Worm (Caenorhabditis elegans) whole organism, L2 larva: ENCODE data around the gene R07E5.11.
A peak's percentile ranks its signal among the peaks of the same experiment; 100 is the strongest.
"Not testable (repeated sequence)": the region's sequence is repeated elsewhere in the genome, so short reads cannot be mapped to it uniquely, and the experiment has no call there.

Experiments used
- C34F6.9 ChIP-seq: fragments of 150-350 bp; optimal IDR thresholded peaks from 2 replicates; lab custom pipeline; 2014; ENCODE audit warnings: missing biosample characterization, missing genetic modification characterization
- F13H6.1 ChIP-seq: sonication (generic microtip); optimal IDR thresholded peaks from 2 replicates; lab custom pipeline; 2016; ENCODE audit warnings: missing genetic modification characterization, missing compliant biosample characterization
- R02D3.7 ChIP-seq: fragments of 150-350 bp; optimal IDR thresholded peaks from 2 replicates; lab custom pipeline; 2014; ENCODE audit warnings: missing biosample characterization, missing genetic modification characterization
- Y55F3AM.14 ChIP-seq: fragments of 200-800 bp; sonication (Bioruptor generic); optimal IDR thresholded peaks from 2 replicates; lab custom pipeline; 2018; ENCODE audit warnings: mild to moderate bottlenecking, missing genetic modification characterization, missing compliant biosample characterization
- alr-1 ChIP-seq: fragments of 150-350 bp; optimal IDR thresholded peaks from 2 replicates; lab custom pipeline; 2014; ENCODE audit warnings: missing biosample characterization, missing genetic modification characterization
- aly-2 ChIP-seq: fragments of 150-350 bp; optimal IDR thresholded peaks from 2 replicates; lab custom pipeline; 2014; ENCODE audit warnings: missing biosample characterization, missing genetic modification characterization
- ama-1 ChIP-seq: fragments of 150-350 bp; optimal IDR thresholded peaks from 2 replicates; lab custom pipeline; 2018; ENCODE audit warnings: inconsistent platforms
- blmp-1 ChIP-seq: sonication (generic microtip); optimal IDR thresholded peaks from 2 replicates; lab custom pipeline; 2017; ENCODE audit warnings: missing genetic modification characterization, mild to moderate bottlenecking, missing compliant biosample characterization, antibody characterized with exemption, moderate library complexity; ENCODE audit not compliant: insufficient read depth
- ceh-82 ChIP-seq: fragments of 150-350 bp; optimal IDR thresholded peaks from 2 replicates; lab custom pipeline; 2014; ENCODE audit warnings: missing biosample characterization, missing genetic modification characterization
- crh-2 ChIP-seq: sonication (generic microtip); optimal IDR thresholded peaks from 2 replicates; lab custom pipeline; 2017; ENCODE audit warnings: missing biosample characterization, missing genetic modification characterization
- dmd-4 ChIP-seq: sonication (generic microtip); optimal IDR thresholded peaks from 2 replicates; lab custom pipeline; 2017; ENCODE audit warnings: missing biosample characterization, missing genetic modification characterization
- egl-27 ChIP-seq: sonication (generic microtip); optimal IDR thresholded peaks from 3 replicates; lab custom pipeline; 2017; ENCODE audit warnings: missing biosample characterization, missing genetic modification reagents, missing genetic modification characterization
- elt-1 ChIP-seq: fragments of 150-350 bp; optimal IDR thresholded peaks from 2 replicates; lab custom pipeline; 2014; ENCODE audit warnings: missing biosample characterization, missing genetic modification characterization
- elt-3 ChIP-seq: sonication (generic microtip); optimal IDR thresholded peaks from 2 replicates; lab custom pipeline; 2017; ENCODE audit warnings: missing biosample characterization, missing genetic modification characterization
- fos-1 ChIP-seq: fragments of 150-350 bp; optimal IDR thresholded peaks from 2 replicates; lab custom pipeline; 2014; ENCODE audit warnings: missing biosample characterization, missing genetic modification characterization
- gmeb-1 ChIP-seq: fragments of 150-350 bp; optimal IDR thresholded peaks from 2 replicates; lab custom pipeline; 2014; ENCODE audit warnings: missing biosample characterization, missing genetic modification characterization
- lin-13 ChIP-seq: fragments of 150-350 bp; optimal IDR thresholded peaks from 2 replicates; lab custom pipeline; 2014; ENCODE audit warnings: missing biosample characterization, missing genetic modification reagents, missing genetic modification characterization
- lin-39 ChIP-seq: fragments of 150-350 bp; optimal IDR thresholded peaks from 2 replicates; lab custom pipeline; 2014; ENCODE audit warnings: missing biosample characterization, missing genetic modification reagents, missing genetic modification characterization
- lsy-2 ChIP-seq, 2 experiments: fragments of 150-350 bp in 1 of 2; sonication (generic microtip) in 1 of 2; optimal IDR thresholded peaks; 2 replicates each; lab custom pipeline; 2014 to 2017; ENCODE audit warnings: missing biosample characterization in 2 of 2, missing genetic modification characterization in 2 of 2
- mdl-1 ChIP-seq, 2 experiments: fragments of 150-350 bp in 1 of 2; sonication (generic microtip) in 1 of 2; optimal IDR thresholded peaks; 2 replicates each; lab custom pipeline; 2017; ENCODE audit warnings: missing biosample characterization in 2 of 2, missing genetic modification characterization in 2 of 2
- nhr-11 ChIP-seq: fragments of 150-350 bp; optimal IDR thresholded peaks from 2 replicates; lab custom pipeline; 2014; ENCODE audit warnings: missing biosample characterization, missing genetic modification characterization
- nhr-12 ChIP-seq: fragments of 150-350 bp; optimal IDR thresholded peaks from 2 replicates; lab custom pipeline; 2014; ENCODE audit warnings: missing biosample characterization, missing genetic modification characterization
- nhr-129 ChIP-seq: fragments of 150-350 bp; optimal IDR thresholded peaks from 2 replicates; lab custom pipeline; 2014; ENCODE audit warnings: missing biosample characterization, missing genetic modification characterization
- nhr-21 ChIP-seq: fragments of 150-350 bp; optimal IDR thresholded peaks from 2 replicates; lab custom pipeline; 2014; ENCODE audit warnings: missing biosample characterization, missing genetic modification characterization
- nhr-25 ChIP-seq: fragments of 150-350 bp; sonication (generic microtip); optimal IDR thresholded peaks from 3 replicates; lab custom pipeline; 2014; ENCODE audit warnings: missing biosample characterization, missing genetic modification characterization
- nhr-6 ChIP-seq: fragments of 150-350 bp; optimal IDR thresholded peaks from 2 replicates; lab custom pipeline; 2014; ENCODE audit warnings: missing biosample characterization, missing genetic modification characterization
- peb-1 ChIP-seq: fragments of 150-350 bp; optimal IDR thresholded peaks from 2 replicates; lab custom pipeline; 2014; ENCODE audit warnings: missing biosample characterization, missing genetic modification characterization
- skn-1 ChIP-seq: sonication (generic microtip); optimal IDR thresholded peaks from 2 replicates; lab custom pipeline; 2017; ENCODE audit warnings: missing biosample characterization, missing genetic modification characterization
- sma-3 ChIP-seq: sonication (generic microtip); optimal IDR thresholded peaks from 2 replicates; lab custom pipeline; 2016; ENCODE audit warnings: missing genetic modification reagents, missing genetic modification characterization, missing compliant biosample characterization
- sma-9 ChIP-seq, 2 experiments: fragments of 150-350 bp in 1 of 2; sonication (generic microtip) in 1 of 2; optimal IDR thresholded peaks; 2 replicates each; lab custom pipeline; 2014 to 2016; ENCODE audit warnings: missing genetic modification characterization in 2 of 2, mild to moderate bottlenecking in 1 of 2, missing biosample characterization in 1 of 2, missing compliant biosample characterization in 1 of 2, missing genetic modification reagents in 1 of 2, moderate library complexity in 1 of 2
- snpc-4 ChIP-seq: fragments of 150-350 bp; optimal IDR thresholded peaks from 2 replicates; lab custom pipeline; 2014; ENCODE audit warnings: missing biosample characterization, missing genetic modification characterization
- unc-39 ChIP-seq: fragments of 150-350 bp; optimal IDR thresholded peaks from 2 replicates; lab custom pipeline; 2014; ENCODE audit warnings: missing biosample characterization, missing genetic modification characterization
- unc-55 ChIP-seq: fragments of 150-350 bp; sonication (generic microtip); optimal IDR thresholded peaks from 3 replicates; lab custom pipeline; 2014; ENCODE audit warnings: missing biosample characterization, missing genetic modification reagents, missing genetic modification characterization
- unc-62 ChIP-seq: fragments of 150-350 bp; optimal IDR thresholded peaks from 2 replicates; lab custom pipeline; 2014; ENCODE audit warnings: missing biosample characterization, missing genetic modification reagents, missing genetic modification characterization
- ztf-1 ChIP-seq: fragments of 200-800 bp; sonication (Bioruptor generic); conservative IDR thresholded peaks from 2 replicates; pipeline ENCODE4 v1.3.6; 2022; ENCODE audit warnings: missing genetic modification characterization, missing compliant biosample characterization

The R07E5.11 gene

DNA sequence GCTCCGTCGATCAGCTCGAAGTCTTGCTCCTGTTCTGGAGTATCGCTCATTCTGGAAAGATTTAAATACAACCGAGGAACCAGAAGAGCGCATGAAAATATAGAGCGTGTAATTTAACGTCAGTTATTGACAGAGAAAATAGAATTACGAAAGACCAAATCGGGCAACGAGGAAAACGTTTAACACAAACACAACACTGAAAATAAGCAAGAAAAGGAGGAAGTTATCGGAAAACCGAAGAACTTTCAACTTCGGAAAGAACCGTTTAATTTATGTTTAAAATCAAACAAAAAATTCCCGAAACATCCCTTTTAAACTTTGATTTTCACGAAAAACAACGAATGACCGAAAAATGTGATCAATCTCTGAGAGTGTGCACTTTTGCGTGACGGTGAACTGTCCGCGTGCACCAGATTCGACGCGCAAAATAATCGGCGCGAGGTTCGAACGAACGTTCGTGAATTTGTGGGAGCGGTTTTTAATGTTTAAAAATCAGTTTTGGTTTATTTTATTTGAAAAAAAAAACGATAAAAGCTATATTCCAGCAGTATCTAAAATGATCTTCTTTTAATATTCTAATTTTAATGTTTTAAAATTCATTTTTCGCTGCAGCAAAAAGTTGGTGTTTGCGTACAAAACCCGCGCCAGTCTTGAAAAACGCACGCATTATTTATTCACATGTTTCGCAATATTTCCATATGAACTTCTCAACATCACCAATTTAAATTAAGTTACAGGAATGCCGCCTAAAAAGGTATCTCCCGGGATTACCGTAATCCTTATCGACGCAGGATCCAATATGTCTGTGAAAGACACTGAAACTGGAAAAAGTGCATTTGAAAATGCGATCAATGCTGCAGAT is 4.3 kb upstream of the R07E5.11 start, which contains the start of the genes R07E5.7 and cku-80 (continued):
- TF ChIP-seq skn-1 (tag; lab: Kevin White, UChicago), result no peak
- TF ChIP-seq aly-2 (tag; lab: Kevin White, UChicago), result no peak
- peak; percentile 52 for TF ChIP-seq lin-13
- no peak for TF ChIP-seq lin-39
- no peak for TF ChIP-seq blmp-1 (tag; lab: Kevin White, UChicago)
- no peak for TF ChIP-seq peb-1 (tag; lab: Kevin White, UChicago)
- no peak for TF ChIP-seq nhr-12 (tag; lab: Kevin White, UChicago)
- peak; percentile 38 for TF ChIP-seq nhr-129 (tag; lab: Kevin White, UChicago)
- TF ChIP-seq nhr-11, result no peak
- TF ChIP-seq elt-1 (tag; lab: Kevin White, UChicago), result no peak
- TF ChIP-seq ztf-1, result no peak
- peak; percentile 61 for TF ChIP-seq sma-9 (GFP tag; optimal IDR thresholded peaks at IDR 0.05; lab: Kevin White, UChicago)
- no peak for TF ChIP-seq sma-9 (tag; optimal IDR thresholded peaks at IDR 0.05; lab: Kevin White, UChicago)

DNA sequence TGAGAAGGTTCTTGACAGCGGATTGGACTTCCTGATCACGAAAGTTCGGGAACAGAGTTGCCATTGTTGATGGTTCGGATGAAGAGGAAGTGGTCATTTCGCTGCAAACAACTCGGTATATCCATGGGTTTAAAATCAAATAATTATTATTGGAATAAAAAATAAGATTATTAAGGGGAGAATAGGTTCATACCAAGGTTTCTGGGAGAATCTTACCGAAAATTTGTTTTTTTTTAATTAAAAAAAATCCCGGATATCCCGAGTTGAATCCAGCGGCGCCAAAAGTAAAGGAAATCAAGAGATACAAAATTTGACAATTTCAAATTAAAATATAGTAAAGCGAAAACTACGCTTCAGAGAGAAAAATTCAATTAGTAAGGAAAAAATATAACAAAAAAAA is 2.9 kb upstream of the R07E5.11 start, which contains the start of the genes R07E5.19 and pdcd-2:
Gene R07E5.19 (minus strand): TSS at position 101 of the 400 bp plus-strand sequence.
Gene pdcd-2 (minus strand): TSS at position 102 of the 400 bp plus-strand sequence.
- no peak for TF ChIP-seq elt-3
- TF ChIP-seq nhr-11, result no peak
- no peak for TF ChIP-seq dmd-4
- no peak for TF ChIP-seq ceh-82 (tag; lab: Kevin White, UChicago)
- no peak for TF ChIP-seq lin-39
- TF ChIP-seq C34F6.9 (tag; lab: Kevin White, UChicago), result no peak
- no peak for TF ChIP-seq nhr-25 (tag; lab: Kevin White, UChicago)
- TF ChIP-seq unc-39 (tag; lab: Kevin White, UChicago), result no peak
- TF ChIP-seq peb-1 (tag; lab: Kevin White, UChicago), result no peak
- TF ChIP-seq nhr-129 (tag; lab: Kevin White, UChicago), result no peak
- no peak for TF ChIP-seq lin-13
- TF ChIP-seq alr-1 (tag; lab: Kevin White, UChicago), result no peak
- TF ChIP-seq unc-62, result no peak
- no peak for TF ChIP-seq ama-1 (lab: Kevin White, UChicago)
- TF ChIP-seq skn-1 (tag; lab: Kevin White, UChicago), result no peak
- TF ChIP-seq, all 48 proteins: peak for 0

DNA sequence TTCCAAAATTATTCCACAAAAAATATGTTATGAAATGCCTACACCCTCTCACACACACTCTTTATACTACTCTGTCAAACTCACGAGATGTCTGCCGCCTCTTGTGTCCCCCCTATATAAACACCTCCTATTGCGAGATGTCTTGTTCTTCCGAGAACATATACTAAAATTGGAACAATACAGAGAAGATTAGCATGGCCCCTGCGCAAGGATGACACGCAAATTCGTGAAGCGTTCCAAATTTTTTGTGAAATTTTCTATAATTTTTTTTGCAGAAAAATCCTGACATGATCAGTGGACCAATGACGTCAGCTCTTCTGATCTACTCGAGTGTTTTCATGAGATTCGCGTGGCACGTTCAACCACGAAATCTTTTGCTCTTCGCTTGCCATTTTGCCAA is 994 bp downstream of the R07E5.11 start:
- TF ChIP-seq snpc-4, result peak; percentile 97
- TF ChIP-seq unc-55 (GFP tag; lab: Kevin White, UChicago), result peak; percentile 69
- TF ChIP-seq F13H6.1 (tag; lab: Kevin White, UChicago), result peak; percentile 45
- peak; percentile 38 for TF ChIP-seq lin-13
- peak; percentile 17 for TF ChIP-seq nhr-21 (tag; lab: Kevin White, UChicago)
- TF ChIP-seq nhr-25 (tag; lab: Kevin White, UChicago), result peak; percentile 37
- TF ChIP-seq gmeb-1 (tag; lab: Kevin White, UChicago), result peak; percentile 53
- TF ChIP-seq fos-1 (tag; lab: Kevin White, UChicago), result peak; percentile 12
- TF ChIP-seq nhr-129 (tag; lab: Kevin White, UChicago), result peak; percentile 32
- TF ChIP-seq Y55F3AM.14 (GFP tag; lab: Kevin White, UChicago), result peak; percentile 36
- peak; percentile 79 for TF ChIP-seq sma-9 (GFP tag; optimal IDR thresholded peaks at IDR 0.05; lab: Kevin White, UChicago)
- TF ChIP-seq sma-9 (tag; optimal IDR thresholded peaks at IDR 0.05; lab: Kevin White, UChicago), result not testable (repeated sequence)
- peak; percentile 40 for TF ChIP-seq sma-3 (GFP tag; lab: Kevin White, UChicago)
- TF ChIP-seq lsy-2 (tag; optimal IDR thresholded peaks at IDR 0.05; lab: Kevin White, UChicago), result peak; percentile 46 to 73
- peak; percentile 73 for TF ChIP-seq C34F6.9 (tag; lab: Kevin White, UChicago)
- peak; percentile 16 for TF ChIP-seq nhr-6 (tag; lab: Kevin White, UChicago)
- peak; percentile 36 for TF ChIP-seq crh-2 (tag; lab: Kevin White, UChicago)
- peak; percentile 13 for TF ChIP-seq egl-27 (tag; lab: Kevin White, UChicago)

DNA sequence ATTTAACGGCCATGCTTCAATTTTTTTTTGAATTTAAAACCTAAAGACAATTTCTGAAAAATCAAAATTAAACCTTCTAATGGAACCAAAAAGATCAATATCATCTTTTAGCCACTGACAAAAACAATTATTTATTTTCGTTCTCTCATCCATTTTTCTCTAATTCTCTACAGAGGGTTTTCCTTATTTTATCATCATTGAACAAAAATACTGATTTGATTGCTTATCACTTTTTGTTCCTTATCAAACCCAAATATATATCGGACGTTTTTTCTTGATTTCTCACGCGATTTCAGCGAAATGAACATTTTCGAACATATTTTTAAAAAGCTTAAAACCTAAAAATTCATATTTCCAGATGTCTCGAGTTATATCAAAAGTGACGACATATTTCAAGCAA is 1.9 kb downstream of the R07E5.11 start, which contains the start of gene mpc-1:
Gene mpc-1 (plus strand): TSS at position 359 of the 400 bp plus-strand sequence.
- TF ChIP-seq nhr-6 (tag; lab: Kevin White, UChicago) (no peak), gmeb-1 (tag; lab: Kevin White, UChicago) (no peak), dmd-4 (no peak), nhr-21 (tag; lab: Kevin White, UChicago) (no peak), skn-1 (tag; lab: Kevin White, UChicago) (peak; percentile 59), fos-1 (tag; lab: Kevin White, UChicago) (peak; percentile 91), sma-9 (GFP tag; optimal IDR thresholded peaks at IDR 0.05; lab: Kevin White, UChicago) (peak; percentile 37), sma-9 (tag; optimal IDR thresholded peaks at IDR 0.05; lab: Kevin White, UChicago) (no peak), crh-2 (tag; lab: Kevin White, UChicago) (peak; percentile 54), lin-39 (no peak), R02D3.7 (tag; lab: Kevin White, UChicago) (no peak), mdl-1 (tag; optimal IDR thresholded peaks at IDR 0.05; lab: Kevin White, UChicago) (peak in 1 of 2 experiments; percentile 22)
